Worm (Caenorhabditis elegans): ENCODE measurements around the gene ndub-5.
A peak's percentile ranks its signal among the peaks of the same experiment; 100 is the strongest.

Gene ndub-5

DNA sequence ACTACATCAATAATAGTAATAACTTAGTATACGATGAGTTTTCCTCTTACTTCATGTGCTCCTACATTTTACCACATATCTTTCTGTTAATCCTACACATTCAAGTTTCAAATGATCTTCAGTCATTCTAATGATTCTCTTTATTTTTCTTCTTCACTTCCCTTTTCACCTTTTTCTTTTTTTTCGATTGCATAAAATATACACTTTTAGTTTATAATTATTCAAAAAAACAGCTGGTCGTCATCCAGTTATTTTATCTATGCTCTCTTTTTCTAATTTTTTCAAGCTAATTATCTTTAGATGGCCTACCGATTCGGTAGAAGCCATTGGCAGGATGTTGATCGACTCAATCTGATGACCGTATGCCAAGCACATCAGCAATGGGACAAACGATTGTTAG is 36.9 kb downstream of the ndub-5 start, which contains the start of gene F59E12.1:
Gene F59E12.1 (plus strand): TSS at position 301 of the 400 bp plus-strand sequence.
- TF ChIP-seq mdl-1 (tag; optimal IDR thresholded peaks at IDR 0.05) (no peak), lsy-2 (tag; optimal IDR thresholded peaks at IDR 0.05) (no peak), aly-2 (tag; optimal IDR thresholded peaks at IDR 0.05) (no peak), ceh-8 (GFP tag; optimal IDR thresholded peaks at IDR 0.05) (no peak), efl-1 (optimal IDR thresholded peaks at IDR 0.05) (no peak), efl-1 (GFP tag; optimal IDR thresholded peaks at IDR 0.05 in 1 of 2) (no peak), rnt-1 (tag; optimal IDR thresholded peaks at IDR 0.05) (no peak), fos-1 (tag; optimal IDR thresholded peaks at IDR 0.05) (no peak), nhr-90 (tag; optimal IDR thresholded peaks at IDR 0.05; ENCODE audit: poor library complexity) (no peak), snpc-4 (tag; optimal IDR thresholded peaks at IDR 0.05) (no peak), unc-86 (tag; optimal IDR thresholded peaks at IDR 0.05) (no peak)

DNA sequence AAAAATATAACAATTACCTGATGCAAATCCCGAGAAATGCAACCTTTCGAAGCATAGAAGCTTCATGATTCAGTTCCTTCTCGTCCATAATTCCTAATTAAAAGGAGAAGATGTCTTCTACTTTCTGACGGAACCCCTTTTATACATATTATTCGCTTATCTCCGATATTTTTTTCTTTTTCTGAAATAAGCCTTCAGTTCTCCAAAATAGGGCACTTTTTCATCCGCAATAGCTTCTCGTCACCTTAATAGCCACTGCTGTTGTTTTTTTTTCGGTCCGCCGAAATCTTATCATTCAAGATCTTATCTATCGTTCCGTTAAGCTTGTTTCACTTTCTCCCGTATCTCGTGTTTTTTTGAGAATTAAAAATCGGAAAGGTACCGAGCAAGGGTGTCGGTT is 38.8 kb downstream of the ndub-5 start, which contains the start of gene bli-2:
Gene bli-2 (minus strand): TSS at position 101 of the 400 bp plus-strand sequence.
- TF ChIP-seq nhr-47 (tag; optimal IDR thresholded peaks at IDR 0.05) (no peak), mdl-1 (tag; optimal IDR thresholded peaks at IDR 0.05) (no peak), fkh-4 (tag; optimal IDR thresholded peaks at IDR 0.05; ENCODE audit: borderline replicate concordance) (no peak), lir-3 (tag; optimal IDR thresholded peaks at IDR 0.05; ENCODE audit: poor library complexity) (no peak)

DNA sequence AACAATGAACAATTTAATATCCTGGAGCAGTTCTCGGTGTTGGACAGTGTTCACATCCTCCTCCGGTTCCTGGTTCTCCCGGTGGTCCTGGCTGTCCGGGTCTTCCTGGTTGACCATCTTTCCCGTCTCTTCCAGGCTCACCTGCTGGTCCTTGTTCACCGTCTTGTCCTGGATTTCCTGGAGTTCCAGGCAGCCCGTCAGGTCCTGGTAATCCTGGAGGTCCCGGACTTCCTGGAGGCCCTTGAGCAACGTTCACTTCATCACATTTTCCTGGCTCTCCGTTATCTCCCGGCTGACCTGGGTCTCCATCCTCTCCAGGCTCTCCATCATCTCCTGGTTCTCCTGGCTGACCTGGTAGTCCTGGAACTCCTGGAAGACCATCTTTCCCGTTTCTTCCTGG is 39.7 kb downstream of the ndub-5 start:
- TF ChIP-seq snu-23 (GFP tag; optimal IDR thresholded peaks at IDR 0.05) (no peak), efl-1 (optimal IDR thresholded peaks at IDR 0.05) (no peak), efl-1 (GFP tag; optimal IDR thresholded peaks at IDR 0.05 in 1 of 2) (peak in 1 of 2 experiments; percentile 35)

- TF ChIP-seq C16A3.4 (tag; optimal IDR thresholded peaks at IDR 0.05) (peak; percentile 85), ceh-82 (tag; optimal IDR thresholded peaks at IDR 0.05) (peak; percentile 8 to 84 (median 37)), nhr-71 (tag; optimal IDR thresholded peaks at IDR 0.05) (peak; percentile 66), rnt-1 (tag; optimal IDR thresholded peaks at IDR 0.05) (peak; percentile 86), lir-3 (tag; optimal IDR thresholded peaks at IDR 0.05; ENCODE audit: poor library complexity) (peak; percentile 77), Y116A8C.19 (tag; optimal IDR thresholded peaks at IDR 0.05; ENCODE audit: borderline replicate concordance) (no peak), mdl-1 (tag; optimal IDR thresholded peaks at IDR 0.05) (peak in 1 of 2 experiments; percentile 35), hpl-2 (GFP tag; optimal IDR thresholded peaks at IDR 0.05) (peak; percentile 42), fkh-8 (tag; optimal IDR thresholded peaks at IDR 0.05) (peak; percentile 60), unc-86 (tag; optimal IDR thresholded peaks at IDR 0.05) (peak; percentile 12), mep-1 (tag; optimal IDR thresholded peaks at IDR 0.05) (peak; percentile 65), lin-35 (GFP tag; optimal IDR thresholded peaks at IDR 0.05) (peak; percentile 80 to 90), fos-1 (tag; optimal IDR thresholded peaks at IDR 0.05) (no peak), ceh-8 (GFP tag; optimal IDR thresholded peaks at IDR 0.05) (no peak), nhr-20 (tag; optimal IDR thresholded peaks at IDR 0.05) (peak; percentile 61), lin-15B (tag; optimal IDR thresholded peaks at IDR 0.05) (peak; percentile 86), elt-3 (tag; optimal IDR thresholded peaks at IDR 0.05) (peak in 1 of 6 experiments; percentile 20), snpc-4 (tag; optimal IDR thresholded peaks at IDR 0.05) (peak; percentile 53), irx-1 (tag; optimal IDR thresholded peaks at IDR 0.05) (no peak), dpl-1 (GFP tag; optimal IDR thresholded peaks at IDR 0.05) (peak; percentile 68 to 87 (median 77)), snu-23 (GFP tag; optimal IDR thresholded peaks at IDR 0.05) (peak; percentile 68), ztf-4 (tag; optimal IDR thresholded peaks at IDR 0.05) (no peak), xbp-1 (tag; optimal IDR thresholded peaks at IDR 0.05) (peak; percentile 47), isw-1 (GFP tag; IDR thresholded peaks at IDR 0.05) (peak; percentile 41), nhr-19 (GFP tag; conservative IDR thresholded peaks at IDR 0.05) (0 out of 2 replicates have a peak, but pooled peaks have one; percentile 20), skn-1 (tag; optimal IDR thresholded peaks at IDR 0.05) (peak; percentile 81), hlh-17 (GFP tag; optimal IDR thresholded peaks at IDR 0.05; ENCODE audit: borderline replicate concordance) (no peak), tbx-2 (tag; optimal IDR thresholded peaks at IDR 0.05) (peak; percentile 52), nhr-77 (tag; optimal IDR thresholded peaks at IDR 0.05) (no peak), nhr-47 (tag; optimal IDR thresholded peaks at IDR 0.05) (peak; percentile 50), ceh-63 (GFP tag; optimal IDR thresholded peaks at IDR 0.05) (no peak), nhr-90 (tag; optimal IDR thresholded peaks at IDR 0.05; ENCODE audit: poor library complexity) (peak; percentile 18), sox-4 (tag; optimal IDR thresholded peaks at IDR 0.05) (no peak), lsy-2 (tag; optimal IDR thresholded peaks at IDR 0.05) (peak; percentile 56 to 86), ceh-88 (GFP tag; IDR thresholded peaks at IDR 0.05) (no peak), efl-1 (optimal IDR thresholded peaks at IDR 0.05) (peak; percentile 78 to 83), efl-1 (GFP tag; optimal IDR thresholded peaks at IDR 0.05 in 1 of 2) (peak; percentile 85 to 98), swsn-7 (tag; optimal IDR thresholded peaks at IDR 0.05) (peak; percentile 28), ceh-90 (tag; optimal IDR thresholded peaks at IDR 0.05) (peak; percentile 57)
Measured at ce11 chrII:5649236-5650004, 41.7 kb downstream of the ndub-5 start, which contains the start of the genes sam-4, F59E12.17 and zyg-1. TSS of gene sam-4 (minus strand) at chrII:5649286. TSS of gene F59E12.17 (minus strand) at chrII:5649470. TSS of gene zyg-1 (plus strand) at chrII:5649748.
